Worm (Caenorhabditis elegans): ENCODE results near the gene npr-1.

- no peak for TF ChIP-seq lin-39 (tag; optimal IDR thresholded peaks at IDR 0.05)
- TF ChIP-seq mdl-1 (tag; optimal IDR thresholded peaks at IDR 0.05) = no peak
- TF ChIP-seq pqm-1 (tag; optimal IDR thresholded peaks at IDR 0.05) = no peak
- no peak for TF ChIP-seq nhr-11 (tag; optimal IDR thresholded peaks at IDR 0.05)
- no peak for TF ChIP-seq zag-1 (tag; optimal IDR thresholded peaks at IDR 0.05)
These were observed 37.0 kb downstream of the npr-1 start, which contains the start of gene aman-1 for ce11 chrX:4732752-4733151.

Data from whole organism, L3 larva.